Fruit fly (Drosophila melanogaster) whole organism, prepupa: ENCODE results near the gene CG31178.

ENCODE experiments used
- Blimp-1 ChIP-seq: fragments of 200-800 bp; sonication (Bioruptor generic); optimal IDR thresholded peaks from 3 replicates; lab custom pipeline; 2017; ENCODE audit warnings: missing biosample characterization, missing genetic modification characterization, mild to moderate bottlenecking, moderate library complexity, missing genetic modification reagents
- CG10631 ChIP-seq: fragments of 200-800 bp; sonication (Bioruptor generic); optimal IDR thresholded peaks from 2 replicates; lab custom pipeline; 2016; ENCODE audit warnings: missing biosample characterization, missing genetic modification characterization
- CG10669 ChIP-seq: fragments of 200-800 bp; sonication (Bioruptor generic); optimal IDR thresholded peaks from 3 replicates; lab custom pipeline; 2018; ENCODE audit warnings: missing biosample characterization, mild to moderate bottlenecking, missing genetic modification characterization, moderate library complexity
- CG11294 ChIP-seq: fragments of 200-800 bp; sonication (Bioruptor generic); IDR thresholded peaks from 2 replicates; pipeline ENCODE4 v1.3.6; 2022; ENCODE audit warnings: missing biosample characterization, missing genetic modification characterization
- CG11902 ChIP-seq: fragments of 200-800 bp; sonication (Bioruptor generic); optimal IDR thresholded peaks from 3 replicates; lab custom pipeline; 2016; ENCODE audit warnings: missing biosample characterization, missing genetic modification characterization
- CG15336 ChIP-seq: fragments of 200-800 bp; sonication (Bioruptor generic); IDR thresholded peaks from 2 replicates; pipeline ENCODE4 v1.3.6; 2022; ENCODE audit warnings: missing biosample characterization, missing genetic modification characterization
- CG1621 ChIP-seq: fragments of 200-800 bp; sonication (Bioruptor generic); optimal IDR thresholded peaks from 3 replicates; lab custom pipeline; 2018; ENCODE audit warnings: missing biosample characterization, mild to moderate bottlenecking, missing genetic modification characterization
- CG16779 ChIP-seq: fragments of 200-800 bp; sonication (Bioruptor generic); optimal IDR thresholded peaks from 3 replicates; lab custom pipeline; 2017; ENCODE audit warnings: missing biosample characterization, mild to moderate bottlenecking, missing genetic modification characterization
- CG3032 ChIP-seq: fragments of 200-800 bp; optimal IDR thresholded peaks from 2 replicates; lab custom pipeline; 2019; ENCODE audit warnings: missing biosample characterization, mild to moderate bottlenecking, missing genetic modification characterization, moderate library complexity
- CG31627 ChIP-seq: fragments of 200-800 bp; sonication (Bioruptor generic); optimal IDR thresholded peaks from 3 replicates; lab custom pipeline; 2016; ENCODE audit warnings: missing biosample characterization, missing genetic modification characterization
- CG34406 ChIP-seq: fragments of 200-800 bp; sonication (Bioruptor generic); optimal IDR thresholded peaks from 3 replicates; lab custom pipeline; 2016; ENCODE audit warnings: missing biosample characterization, missing genetic modification characterization
- CG3919 ChIP-seq: fragments of 200-800 bp; sonication (Bioruptor generic); optimal IDR thresholded peaks from 3 replicates; lab custom pipeline; 2016; ENCODE audit warnings: missing biosample characterization, missing genetic modification characterization
- CG4318 ChIP-seq: fragments of 200-800 bp; sonication (Bioruptor generic); optimal IDR thresholded peaks from 3 replicates; lab custom pipeline; 2017; ENCODE audit warnings: missing biosample characterization, mild to moderate bottlenecking, missing genetic modification characterization
- CG6163 ChIP-seq: fragments of 200-800 bp; sonication (Bioruptor generic); IDR thresholded peaks from 3 replicates; pipeline ENCODE4 v1.3.6; 2022; ENCODE audit warnings: missing biosample characterization, missing genetic modification characterization
- CG6276 ChIP-seq: fragments of 200-800 bp; sonication (Bioruptor generic); optimal IDR thresholded peaks from 2 replicates; lab custom pipeline; 2017; ENCODE audit warnings: missing biosample characterization, mild to moderate bottlenecking, missing genetic modification characterization
- CG6792 ChIP-seq: fragments of 200-800 bp; sonication (Bioruptor generic); optimal IDR thresholded peaks from 3 replicates; lab custom pipeline; 2016; ENCODE audit warnings: missing biosample characterization, missing genetic modification characterization
- CG6808 ChIP-seq: fragments of 200-800 bp; sonication (Bioruptor generic); optimal IDR thresholded peaks from 3 replicates; lab custom pipeline; 2017; ENCODE audit warnings: missing biosample characterization, missing genetic modification characterization, mild to moderate bottlenecking, moderate library complexity, missing genetic modification reagents
- CG6854 ChIP-seq: fragments of 200-800 bp; sonication (Bioruptor generic); optimal IDR thresholded peaks from 2 replicates; lab custom pipeline; 2017; ENCODE audit warnings: missing biosample characterization, mild to moderate bottlenecking, missing genetic modification characterization
- CG7368 ChIP-seq: fragments of 200-800 bp; sonication (Bioruptor generic); optimal IDR thresholded peaks from 3 replicates; lab custom pipeline; 2016; ENCODE audit warnings: missing biosample characterization, missing genetic modification characterization
- CG8119 ChIP-seq: fragments of 200-800 bp; sonication (Bioruptor generic); IDR thresholded peaks from 3 replicates; pipeline ENCODE4 v1.3.6; 2022; ENCODE audit warnings: missing biosample characterization, missing genetic modification characterization
- CG8319 ChIP-seq: fragments of 200-800 bp; sonication (Bioruptor generic); optimal IDR thresholded peaks from 3 replicates; lab custom pipeline; 2016; ENCODE audit warnings: missing biosample characterization, missing genetic modification characterization
- CG8632 ChIP-seq: fragments of 200-800 bp; sonication (Bioruptor generic); optimal IDR thresholded peaks from 3 replicates; lab custom pipeline; 2016; ENCODE audit warnings: missing biosample characterization, missing genetic modification characterization
- CG9139 ChIP-seq: fragments of 200-800 bp; sonication (Bioruptor generic); optimal IDR thresholded peaks from 3 replicates; lab custom pipeline; 2017; ENCODE audit warnings: missing biosample characterization, mild to moderate bottlenecking, missing genetic modification characterization
- Eip75B ChIP-seq: fragments of 200-800 bp; sonication (Bioruptor generic); optimal IDR thresholded peaks from 3 replicates; lab custom pipeline; 2016; ENCODE audit warnings: missing biosample characterization, missing genetic modification characterization
- Eip78C ChIP-seq: fragments of 200-800 bp; sonication (Bioruptor generic); peaks from one replicate; lab custom pipeline; 2016; ENCODE audit warnings: missing biosample characterization, missing genetic modification characterization
- Ets21C ChIP-seq: fragments of 200-800 bp; sonication (Bioruptor generic); optimal IDR thresholded peaks from 3 replicates; lab custom pipeline; 2016; ENCODE audit warnings: missing biosample characterization, missing genetic modification characterization
- Gug ChIP-seq: fragments of 200-800 bp; sonication (Bioruptor generic); IDR thresholded peaks from 2 replicates; pipeline ENCODE4 v1.3.6; 2022; ENCODE audit warnings: missing biosample characterization, missing genetic modification characterization
- Hr38 ChIP-seq: sonication (Bioruptor generic); optimal IDR thresholded peaks from 2 replicates; lab custom pipeline; 2016; ENCODE audit warnings: missing biosample characterization, missing genetic modification characterization
- Hr39 ChIP-seq: fragments of 200-800 bp; sonication (Bioruptor generic); optimal IDR thresholded peaks from 2 replicates; lab custom pipeline; 2016; ENCODE audit warnings: missing biosample characterization, missing genetic modification characterization
- Lpt ChIP-seq: fragments of 200-800 bp; sonication (Bioruptor generic); optimal IDR thresholded peaks from 3 replicates; lab custom pipeline; 2016; ENCODE audit warnings: missing biosample characterization, missing genetic modification characterization
- Met ChIP-seq: fragments of 200-800 bp; sonication (Bioruptor generic); optimal IDR thresholded peaks from 3 replicates; lab custom pipeline; 2016; ENCODE audit warnings: missing biosample characterization, missing genetic modification characterization
- Sox102F ChIP-seq: fragments of 200-800 bp; sonication (Bioruptor generic); optimal IDR thresholded peaks from 2 replicates; lab custom pipeline; 2016; ENCODE audit warnings: missing biosample characterization, mild to moderate bottlenecking, missing genetic modification characterization
- Sox14 ChIP-seq: fragments of 200-800 bp; sonication (Bioruptor generic); optimal IDR thresholded peaks from 3 replicates; lab custom pipeline; 2016; ENCODE audit warnings: missing biosample characterization, missing genetic modification characterization
- Sox15 ChIP-seq: fragments of 200-800 bp; sonication (Bioruptor generic); optimal IDR thresholded peaks from 3 replicates; lab custom pipeline; 2016; ENCODE audit warnings: missing biosample characterization, missing genetic modification characterization
- achi ChIP-seq: fragments of 200-800 bp; sonication (Bioruptor generic); optimal IDR thresholded peaks from 3 replicates; lab custom pipeline; 2016; ENCODE audit warnings: missing biosample characterization, missing genetic modification characterization
- acj6 ChIP-seq: fragments of 200-800 bp; sonication (Bioruptor generic); optimal IDR thresholded peaks from 3 replicates; lab custom pipeline; 2016; ENCODE audit warnings: missing biosample characterization, missing genetic modification characterization
- cyc ChIP-seq: fragments of 200-800 bp; sonication (Bioruptor generic); optimal IDR thresholded peaks from 3 replicates; lab custom pipeline; 2016; ENCODE audit warnings: missing biosample characterization, missing genetic modification characterization
- dac ChIP-seq: fragments of 200-800 bp; sonication (Bioruptor generic); optimal IDR thresholded peaks from 2 replicates; lab custom pipeline; 2017; ENCODE audit warnings: missing biosample characterization, mild to moderate bottlenecking, missing genetic modification characterization
- dsx ChIP-seq: fragments of 200-800 bp; optimal IDR thresholded peaks from 3 replicates; lab custom pipeline; 2019; ENCODE audit warnings: missing biosample characterization, mild to moderate bottlenecking, missing genetic modification characterization, moderate library complexity; ENCODE audit not compliant: poor library complexity, severe bottlenecking
- esn ChIP-seq: fragments of 200-800 bp; sonication (Bioruptor generic); optimal IDR thresholded peaks from 2 replicates; lab custom pipeline; 2016; ENCODE audit warnings: missing biosample characterization, mild to moderate bottlenecking, missing genetic modification characterization, moderate library complexity
- fd59A ChIP-seq: fragments of 200-800 bp; sonication (Bioruptor generic); optimal IDR thresholded peaks from 2 replicates; lab custom pipeline; 2017; ENCODE audit warnings: missing biosample characterization, mild to moderate bottlenecking, missing genetic modification characterization, missing genetic modification reagents
- fd85E ChIP-seq: fragments of 200-800 bp; sonication (Bioruptor generic); optimal IDR thresholded peaks from 3 replicates; lab custom pipeline; 2016; ENCODE audit warnings: missing biosample characterization, missing genetic modification characterization
- fkh ChIP-seq: fragments of 200-800 bp; sonication (Bioruptor generic); optimal IDR thresholded peaks from 3 replicates; lab custom pipeline; 2017; ENCODE audit warnings: missing biosample characterization, mild to moderate bottlenecking, missing genetic modification characterization, moderate library complexity
- lz ChIP-seq: fragments of 200-800 bp; sonication (Bioruptor generic); optimal IDR thresholded peaks from 3 replicates; lab custom pipeline; 2016; ENCODE audit warnings: missing biosample characterization, missing genetic modification characterization
- net ChIP-seq: fragments of 200-800 bp; sonication (Bioruptor generic); optimal IDR thresholded peaks from 3 replicates; lab custom pipeline; 2016; ENCODE audit warnings: missing biosample characterization, missing genetic modification characterization
- salr ChIP-seq, 2 experiments: fragments of 200-800 bp; sonication (Bioruptor generic); optimal IDR thresholded peaks; 3 replicates each; lab custom pipeline; 2016 to 2018; ENCODE audit warnings: missing biosample characterization in 2 of 2, missing genetic modification characterization in 2 of 2, mild to moderate bottlenecking in 1 of 2
- spab ChIP-seq: fragments of 200-800 bp; sonication (Bioruptor generic); optimal IDR thresholded peaks from 2 replicates; lab custom pipeline; 2017; ENCODE audit warnings: missing biosample characterization, mild to moderate bottlenecking, missing genetic modification characterization, missing genetic modification reagents
- ss ChIP-seq, 2 experiments: fragments of 200-800 bp; sonication (Bioruptor generic); optimal IDR thresholded peaks; 2 replicates in 1 of 2; 3 replicates in 1 of 2; lab custom pipeline; 2017 to 2018; ENCODE audit warnings: mild to moderate bottlenecking in 2 of 2, missing biosample characterization in 2 of 2, missing genetic modification characterization in 2 of 2, moderate library complexity in 1 of 2
- svp ChIP-seq: fragments of 200-800 bp; sonication (Bioruptor generic); peaks from one replicate; lab custom pipeline; 2016; ENCODE audit warnings: missing biosample characterization, missing genetic modification characterization
- topi ChIP-seq: fragments of 200-800 bp; sonication (Bioruptor generic); optimal IDR thresholded peaks from 3 replicates; lab custom pipeline; 2016; ENCODE audit warnings: missing biosample characterization, missing genetic modification characterization
- vri ChIP-seq: fragments of 200-800 bp; sonication (Bioruptor generic); optimal IDR thresholded peaks from 3 replicates; lab custom pipeline; 2016; ENCODE audit warnings: missing biosample characterization, mild to moderate bottlenecking, missing genetic modification characterization

The CG31178 gene

DNA sequence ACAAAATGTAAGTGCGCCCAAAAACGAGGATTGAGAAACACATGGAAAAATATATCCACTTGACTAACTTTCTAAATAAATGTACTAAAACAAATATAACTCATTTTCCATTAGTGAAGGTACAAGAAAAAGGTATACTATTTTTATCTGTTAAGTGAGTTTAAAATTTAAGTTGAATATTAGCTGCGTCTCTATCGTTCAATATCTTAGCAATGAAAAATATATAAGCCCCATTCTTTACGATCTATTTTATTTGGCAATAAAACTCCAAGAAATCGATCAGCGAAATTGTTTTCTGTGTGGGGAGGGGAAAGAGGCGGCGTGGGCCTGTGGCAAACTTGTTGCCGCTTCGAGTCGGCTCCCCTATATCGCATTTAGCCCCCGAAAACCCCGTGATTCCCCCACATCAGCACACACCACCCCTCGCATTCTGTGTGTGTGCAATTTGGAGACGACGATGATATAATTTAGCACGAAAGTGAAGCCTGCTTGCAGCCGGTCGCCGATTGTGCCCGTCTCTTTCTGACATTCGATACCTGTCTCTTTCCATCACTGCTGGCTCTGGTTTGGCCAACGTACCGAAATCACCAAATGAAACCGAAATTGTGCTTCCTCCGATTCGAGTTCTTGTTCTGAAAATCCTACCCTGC is 49.3 kb downstream of the CG31178 start:
- TF ChIP-seq esn (GFP tag; lab: Kevin White, UChicago), result peak; percentile 26
- TF ChIP-seq CG8632 (GFP tag; lab: Kevin White, UChicago), result peak; percentile 71
- peak; percentile 82 to 91 for TF ChIP-seq ss (GFP tag; optimal IDR thresholded peaks at IDR 0.05; lab: Kevin White, UChicago)
- peak; percentile 20 for TF ChIP-seq CG4318
- peak; percentile 63 for TF ChIP-seq CG16779 (tag; lab: Kevin White, UChicago)
- peak; percentile 93 for TF ChIP-seq dsx (GFP tag; lab: Kevin White, UChicago)
- TF ChIP-seq CG11902, result peak; percentile 60
- no peak for TF ChIP-seq Hr38
- peak; percentile 87 for TF ChIP-seq fd59A (GFP tag; lab: Kevin White, UChicago)
- TF ChIP-seq fd85E (GFP tag; lab: Kevin White, UChicago), result peak; percentile 15
- TF ChIP-seq Eip75B, result peak; percentile 60
- peak; percentile 66 for TF ChIP-seq svp (GFP tag; lab: Kevin White, UChicago)
- TF ChIP-seq lz (GFP tag; lab: Kevin White, UChicago), result peak; percentile 26
- peak; percentile 90 for TF ChIP-seq CG6808
- peak; percentile 61 for TF ChIP-seq net (GFP tag; lab: Kevin White, UChicago)
- no peak for TF ChIP-seq dac (GFP tag; lab: Kevin White, UChicago)
- 0 out of 2 replicates have a peak, but pooled peaks have one; percentile 23 for TF ChIP-seq Gug
- peak; percentile 51 for TF ChIP-seq CG15336
- peak; percentile 91 for TF ChIP-seq vri (GFP tag; lab: Kevin White, UChicago)
- peak; percentile 51; the same call in 2 of the 3 replicates for TF ChIP-seq CG8119 (GFP tag; lab: Robert Waterston, UW)
- TF ChIP-seq Sox102F (GFP tag; lab: Kevin White, UChicago), result no peak
- TF ChIP-seq CG3919, result peak; percentile 72
- TF ChIP-seq CG11294 (GFP tag; lab: Robert Waterston, UW), result no peak
- peak; percentile 82 for TF ChIP-seq CG9139 (GFP tag; lab: Kevin White, UChicago)
- TF ChIP-seq Lpt (GFP tag; lab: Kevin White, UChicago), result peak; percentile 34
- peak; percentile 25 for TF ChIP-seq Met
- TF ChIP-seq CG31627 (GFP tag; lab: Kevin White, UChicago), result peak; percentile 18
- peak; percentile 86 for TF ChIP-seq CG10631 (GFP tag; lab: Kevin White, UChicago)
- TF ChIP-seq CG6163 (GFP tag; lab: Robert Waterston, UW), result peak; percentile 46; the same call in 2 of the 3 replicates
- TF ChIP-seq CG1621 (tag; lab: Kevin White, UChicago), result peak; percentile 77
- peak; percentile 90 for TF ChIP-seq Blimp-1 (GFP tag; lab: Kevin White, UChicago)
- peak; percentile 25 for TF ChIP-seq cyc (GFP tag; lab: Kevin White, UChicago)
- peak; percentile 40 for TF ChIP-seq CG8319 (GFP tag; lab: Kevin White, UChicago)
- TF ChIP-seq Sox14, result peak; percentile 66
- TF ChIP-seq achi (GFP tag; lab: Kevin White, UChicago), result peak; percentile 71
- peak; percentile 8 for TF ChIP-seq Ets21C (GFP tag; lab: Kevin White, UChicago)
- peak; percentile 53 for TF ChIP-seq Sox15 (GFP tag; lab: Kevin White, UChicago)
- peak; percentile 89 for TF ChIP-seq CG10669 (GFP tag; lab: Kevin White, UChicago)
- TF ChIP-seq acj6, result peak; percentile 77
- peak; percentile 94 for TF ChIP-seq Eip78C
- TF ChIP-seq CG34406 (GFP tag; lab: Kevin White, UChicago), result peak; percentile 59
- peak; percentile 72 for TF ChIP-seq CG7368
- TF ChIP-seq fkh, result no peak
- peak; percentile 63 for TF ChIP-seq CG6276 (GFP tag; lab: Kevin White, UChicago)
- peak; percentile 40 for TF ChIP-seq Hr39 (GFP tag; lab: Kevin White, UChicago)
- TF ChIP-seq CG3032 (tag; lab: Kevin White, UChicago), result peak; percentile 95
- no peak for TF ChIP-seq CG6854 (GFP tag; lab: Kevin White, UChicago)
- TF ChIP-seq CG6792 (GFP tag; lab: Kevin White, UChicago), result peak; percentile 61
- TF ChIP-seq salr (GFP tag; optimal IDR thresholded peaks at IDR 0.05; lab: Kevin White, UChicago), result peak; percentile 73 to 79
- TF ChIP-seq spab (GFP tag; lab: Kevin White, UChicago), result peak; percentile 91
- peak; percentile 50 for TF ChIP-seq topi (GFP tag; lab: Kevin White, UChicago)
